Worm (Caenorhabditis elegans) whole organism, young adult: ENCODE results near the gene F58B4.5.

Experiments used
- B0261.1 ChIP-seq: sonication (generic microtip); optimal IDR thresholded peaks from 2 replicates; lab custom pipeline; 2016; ENCODE audit warnings: mild to moderate bottlenecking, missing genetic modification characterization, moderate library complexity, missing compliant biosample characterization
- B0336.3 ChIP-seq: fragments of 200-800 bp; sonication (Bioruptor generic); IDR thresholded peaks from 2 replicates; pipeline ENCODE4 v1.3.6; 2022; ENCODE audit warnings: missing genetic modification characterization, missing compliant biosample characterization
- C17E4.6 ChIP-seq: fragments of 200-800 bp; sonication (Bioruptor generic); IDR thresholded peaks from 2 replicates; pipeline ENCODE4 v1.3.6; 2022; ENCODE audit warnings: missing genetic modification reagents, missing genetic modification characterization, missing compliant biosample characterization
- F33H1.4 ChIP-seq: fragments of 200-800 bp; sonication (Bioruptor generic); IDR thresholded peaks from 2 replicates; pipeline ENCODE4 v1.3.6; 2022; ENCODE audit warnings: missing genetic modification reagents, missing genetic modification characterization, missing compliant biosample characterization
- F49E8.2 ChIP-seq: sonication (generic microtip); optimal IDR thresholded peaks from 3 replicates; lab custom pipeline; 2017; ENCODE audit warnings: missing genetic modification characterization, mild to moderate bottlenecking, missing compliant biosample characterization, antibody characterized with exemption, moderate library complexity; ENCODE audit not compliant: insufficient read depth
- K11D2.4 ChIP-seq: fragments of 200-800 bp; sonication (Bioruptor generic); IDR thresholded peaks from 2 replicates; pipeline ENCODE4 v1.3.6; 2022; ENCODE audit warnings: missing genetic modification reagents, missing genetic modification characterization, missing compliant biosample characterization
- T26A5.8 ChIP-seq: sonication (generic microtip); optimal IDR thresholded peaks from 2 replicates; lab custom pipeline; 2016; ENCODE audit warnings: missing genetic modification characterization, missing compliant biosample characterization
- Y56A3A.18 ChIP-seq: fragments of 200-800 bp; sonication (Bioruptor generic); IDR thresholded peaks from 2 replicates; pipeline ENCODE4 v1.3.6; 2022; ENCODE audit warnings: missing genetic modification reagents, missing genetic modification characterization, missing compliant biosample characterization
- aptf-3 ChIP-seq: fragments of 200-800 bp; sonication (Bioruptor generic); IDR thresholded peaks from 2 replicates; pipeline ENCODE4 v1.3.6; 2022; ENCODE audit warnings: missing genetic modification characterization, missing compliant biosample characterization
- atf-7 ChIP-seq: sonication (generic microtip); optimal IDR thresholded peaks from 2 replicates; lab custom pipeline; 2017; ENCODE audit warnings: mild to moderate bottlenecking, missing genetic modification characterization, missing compliant biosample characterization
- attf-3 ChIP-seq: fragments of 200-800 bp; sonication (Bioruptor generic); conservative IDR thresholded peaks from 2 replicates; pipeline ENCODE4 v1.3.6; 2022; ENCODE audit warnings: missing genetic modification reagents, missing genetic modification characterization, missing compliant biosample characterization
- bed-1 ChIP-seq: fragments of 200-800 bp; sonication (Bioruptor generic); IDR thresholded peaks from 2 replicates; pipeline ENCODE4 v1.3.6; 2022; ENCODE audit warnings: missing genetic modification reagents, missing genetic modification characterization, missing compliant biosample characterization
- bed-2 ChIP-seq: fragments of 200-800 bp; sonication (Bioruptor generic); IDR thresholded peaks from 2 replicates; pipeline ENCODE4 v1.3.6; 2022; ENCODE audit warnings: missing genetic modification reagents, missing genetic modification characterization, missing compliant biosample characterization
- ccch-3 ChIP-seq: fragments of 200-800 bp; sonication (Bioruptor generic); optimal IDR thresholded peaks from 2 replicates; lab custom pipeline; 2018; ENCODE audit warnings: mild to moderate bottlenecking, missing genetic modification characterization, missing compliant biosample characterization
- ceh-58 ChIP-seq: fragments of 200-800 bp; sonication (Bioruptor generic); IDR thresholded peaks from 2 replicates; pipeline ENCODE4 v1.3.6; 2022; ENCODE audit warnings: missing genetic modification characterization, missing compliant biosample characterization
- ceh-91 ChIP-seq: fragments of 200-800 bp; sonication (Bioruptor generic); IDR thresholded peaks from 2 replicates; pipeline ENCODE4 v1.3.6; 2022; ENCODE audit warnings: missing genetic modification reagents, missing genetic modification characterization, missing compliant biosample characterization
- die-1 ChIP-seq: sonication (generic microtip); optimal IDR thresholded peaks from 2 replicates; lab custom pipeline; 2016; ENCODE audit warnings: missing genotype, mild to moderate bottlenecking, missing genetic modification characterization, missing compliant biosample characterization
- dpff-1 ChIP-seq: sonication (generic microtip); optimal IDR thresholded peaks from 2 replicates; lab custom pipeline; 2017; ENCODE audit warnings: mild to moderate bottlenecking, missing genetic modification characterization, missing compliant biosample characterization
- efl-1 ChIP-seq: fragments of 150-350 bp; optimal IDR thresholded peaks from 2 replicates; lab custom pipeline; 2014; ENCODE audit warnings: missing biosample characterization, missing genetic modification reagents, missing genetic modification characterization
- egl-18 ChIP-seq: fragments of 200-800 bp; sonication (Bioruptor generic); IDR thresholded peaks from 2 replicates; pipeline ENCODE4 v1.3.6; 2022; ENCODE audit warnings: missing genetic modification reagents, missing genetic modification characterization, missing compliant biosample characterization
- fkh-3 ChIP-seq: sonication (generic microtip); optimal IDR thresholded peaks from 2 replicates; lab custom pipeline; 2016; ENCODE audit warnings: mild to moderate bottlenecking, missing genetic modification characterization, missing compliant biosample characterization
- hlh-26 ChIP-seq: fragments of 200-800 bp; sonication (Bioruptor generic); conservative IDR thresholded peaks from 2 replicates; pipeline ENCODE4 v1.3.6; 2022; ENCODE audit warnings: missing genetic modification reagents, missing genetic modification characterization, missing compliant biosample characterization
- hrde-1 ChIP-seq: sonication (generic microtip); optimal IDR thresholded peaks from 2 replicates; lab custom pipeline; 2016; ENCODE audit warnings: missing genetic modification characterization, mild to moderate bottlenecking, missing compliant biosample characterization, moderate library complexity, missing genotype, missing genetic modification reagents, borderline replicate concordance
- hsf-1 ChIP-seq: fragments of 200-800 bp; sonication (Bioruptor generic); IDR thresholded peaks from 2 replicates; pipeline ENCODE4 v1.3.6; 2022; ENCODE audit warnings: missing genetic modification reagents, missing genetic modification characterization, missing compliant biosample characterization
- lag-1 ChIP-seq: fragments of 200-800 bp; sonication (Bioruptor generic); IDR thresholded peaks from 2 replicates; pipeline ENCODE4 v1.3.6; 2022; ENCODE audit warnings: missing genetic modification reagents, missing genetic modification characterization, missing compliant biosample characterization
- let-526 ChIP-seq: fragments of 200-800 bp; sonication (Bioruptor generic); IDR thresholded peaks from 2 replicates; pipeline ENCODE4 v1.3.6; 2022; ENCODE audit warnings: missing genetic modification reagents, missing genetic modification characterization, missing compliant biosample characterization
- madf-8 ChIP-seq: fragments of 200-800 bp; sonication (Bioruptor generic); conservative IDR thresholded peaks from 2 replicates; pipeline ENCODE4 v1.3.6; 2022; ENCODE audit warnings: missing genetic modification reagents, missing genetic modification characterization, missing compliant biosample characterization
- nfya-1 ChIP-seq: sonication (generic microtip); optimal IDR thresholded peaks from 2 replicates; lab custom pipeline; 2017; ENCODE audit warnings: antibody characterized with exemption, missing compliant biosample characterization, missing genetic modification characterization, borderline replicate concordance; ENCODE audit not compliant: insufficient read depth
- nfyb-1 ChIP-seq: fragments of 200-800 bp; sonication (Bioruptor generic); IDR thresholded peaks from 2 replicates; pipeline ENCODE4 v1.3.6; 2022; ENCODE audit warnings: missing genetic modification reagents, missing genetic modification characterization, missing compliant biosample characterization
- nhr-120 ChIP-seq: fragments of 200-800 bp; sonication (Bioruptor generic); IDR thresholded peaks from 2 replicates; pipeline ENCODE4 v1.3.6; 2022; ENCODE audit warnings: missing genetic modification characterization, missing compliant biosample characterization
- nhr-179 ChIP-seq: sonication (generic microtip); optimal IDR thresholded peaks from 2 replicates; lab custom pipeline; 2016; ENCODE audit warnings: mild to moderate bottlenecking, missing genetic modification characterization, missing compliant biosample characterization
- nhr-27 ChIP-seq: fragments of 200-800 bp; sonication (Bioruptor generic); optimal IDR thresholded peaks from 2 replicates; lab custom pipeline; 2018; ENCODE audit warnings: mild to moderate bottlenecking, missing genetic modification characterization, moderate library complexity, missing compliant biosample characterization
- repo-1 ChIP-seq: sonication (generic microtip); optimal IDR thresholded peaks from 2 replicates; lab custom pipeline; 2017; ENCODE audit warnings: mild to moderate bottlenecking, missing genetic modification characterization, missing compliant biosample characterization
- sdz-38 ChIP-seq: sonication (generic microtip); optimal IDR thresholded peaks from 2 replicates; lab custom pipeline; 2016; ENCODE audit warnings: missing genotype, missing genetic modification characterization, missing compliant biosample characterization
- snpc-1.3 ChIP-seq: sonication (generic microtip); optimal IDR thresholded peaks from 2 replicates; lab custom pipeline; 2017; ENCODE audit warnings: missing genetic modification characterization, mild to moderate bottlenecking, missing compliant biosample characterization, antibody characterized with exemption, moderate library complexity, missing genotype, missing genetic modification reagents; ENCODE audit not compliant: insufficient read depth
- snpc-3.4 ChIP-seq: sonication (generic microtip); optimal IDR thresholded peaks from 2 replicates; lab custom pipeline; 2017; ENCODE audit warnings: missing genetic modification characterization, mild to moderate bottlenecking, missing compliant biosample characterization, antibody characterized with exemption, moderate library complexity, missing genotype, missing genetic modification reagents
- snpc-4 ChIP-seq, 5 experiments: fragments of 150-350 bp in 1 of 5; sonication (generic microtip) in 4 of 5; optimal IDR thresholded peaks; 2 replicates each; lab custom pipeline; 2014 to 2018; ENCODE audit warnings: missing genetic modification characterization in 5 of 5, missing biosample characterization in 3 of 5, antibody characterized with exemption in 2 of 5, mild to moderate bottlenecking in 2 of 5, missing compliant biosample characterization in 2 of 5, missing genotype in 2 of 5, moderate library complexity in 2 of 5, missing genetic modification reagents in 1 of 5
- somi-1 ChIP-seq: fragments of 200-800 bp; sonication (Bioruptor generic); optimal IDR thresholded peaks from 2 replicates; lab custom pipeline; 2018; ENCODE audit warnings: mild to moderate bottlenecking, missing genetic modification characterization, missing compliant biosample characterization
- tbx-9 ChIP-seq: sonication (generic microtip); optimal IDR thresholded peaks from 2 replicates; lab custom pipeline; 2016; ENCODE audit warnings: borderline replicate concordance, missing genetic modification characterization, inconsistent platforms, missing compliant biosample characterization
- zfh-2 ChIP-seq: fragments of 200-800 bp; sonication (Bioruptor generic); conservative IDR thresholded peaks from 2 replicates; pipeline ENCODE4 v1.3.6; 2022; ENCODE audit warnings: missing genetic modification reagents, missing genetic modification characterization, missing compliant biosample characterization
- zim-3 ChIP-seq: sonication (generic microtip); optimal IDR thresholded peaks from 2 replicates; lab custom pipeline; 2017; ENCODE audit warnings: mild to moderate bottlenecking, missing genetic modification characterization, moderate library complexity, missing compliant biosample characterization
- ztf-18 ChIP-seq: sonication (generic microtip); optimal IDR thresholded peaks from 2 replicates; lab custom pipeline; 2016; ENCODE audit warnings: missing genotype, mild to moderate bottlenecking, missing genetic modification characterization, missing compliant biosample characterization
- ztf-25 ChIP-seq: fragments of 200-800 bp; sonication (Bioruptor generic); IDR thresholded peaks from 2 replicates; pipeline ENCODE4 v1.3.6; 2022; ENCODE audit warnings: missing genetic modification reagents, missing genetic modification characterization, missing compliant biosample characterization
- ztf-28 ChIP-seq: fragments of 200-800 bp; sonication (Bioruptor generic); IDR thresholded peaks from 2 replicates; pipeline ENCODE4 v1.3.6; 2022; ENCODE audit warnings: missing genetic modification reagents, missing genetic modification characterization, missing compliant biosample characterization
- ztf-3 ChIP-seq: fragments of 200-800 bp; sonication (Bioruptor generic); optimal IDR thresholded peaks from 2 replicates; lab custom pipeline; 2018; ENCODE audit warnings: mild to moderate bottlenecking, missing genetic modification characterization, missing compliant biosample characterization

F58B4.5 gene

ce11 chrV:10894601-10895000 is 37.9 kb upstream of the F58B4.5 start, which contains the start of the genes F32D8.14 and F32D8.5 (continued):
- 0 out of 2 replicates have a peak, but pooled peaks have one; percentile 36 for TF ChIP-seq nfyb-1 (GFP tag; lab: Robert Waterston, UW)
- TF ChIP-seq T26A5.8 (tag; lab: Kevin White, UChicago): no peak
- TF ChIP-seq atf-7 (tag; lab: Kevin White, UChicago): no peak
- TF ChIP-seq ztf-3 (GFP tag; lab: Kevin White, UChicago): no peak
- 0 out of 2 replicates have a peak, but pooled peaks have one; percentile 45 for TF ChIP-seq K11D2.4 (GFP tag; lab: Robert Waterston, UW)
- no peak for TF ChIP-seq nhr-120 (GFP tag; lab: Robert Waterston, UW)
- TF ChIP-seq hsf-1 (GFP tag; lab: Robert Waterston, UW): no peak
- TF ChIP-seq sdz-38 (tag; lab: Kevin White, UChicago): no peak
- TF ChIP-seq B0261.1 (tag; lab: Kevin White, UChicago): no peak
- no peak for TF ChIP-seq fkh-3 (tag; lab: Kevin White, UChicago)

ce11 chrV:10896295-10896694 is 36.2 kb upstream of the F58B4.5 start, which contains the start of gene F32D8.13:
TSS of gene F32D8.13 (minus strand) at chrV:10896543.
- no peak for TF ChIP-seq ccch-3
- peak; percentile 7 for TF ChIP-seq atf-7 (tag; lab: Kevin White, UChicago)
- TF ChIP-seq nfya-1 (tag; lab: Kevin White, UChicago): no peak
- TF ChIP-seq repo-1: no peak
- TF ChIP-seq somi-1 (GFP tag; lab: Kevin White, UChicago): no peak
- no peak for TF ChIP-seq aptf-3 (GFP tag; lab: Robert Waterston, UW)
- TF ChIP-seq F49E8.2 (tag; lab: Kevin White, UChicago): no peak
- TF ChIP-seq lag-1 (GFP tag; lab: Robert Waterston, UW): no peak
- no peak for TF ChIP-seq F33H1.4 (GFP tag; lab: Robert Waterston, UW)
- TF ChIP-seq ztf-18 (tag; lab: Kevin White, UChicago): no peak
- TF ChIP-seq B0336.3 (GFP tag; lab: Robert Waterston, UW): 0 out of 2 replicates have a peak, but pooled peaks have one; percentile 26
- no peak for TF ChIP-seq nhr-27
- no peak for TF ChIP-seq ceh-91 (GFP tag; lab: Robert Waterston, UW)
- TF ChIP-seq snpc-3.4 (tag; lab: Kevin White, UChicago): no peak
- no peak for TF ChIP-seq snpc-4 (GFP tag; optimal IDR thresholded peaks at IDR 0.05; lab: Kevin White, UChicago)
- TF ChIP-seq snpc-4 (tag; optimal IDR thresholded peaks at IDR 0.05; lab: Kevin White, UChicago): no peak
- TF ChIP-seq nfyb-1 (GFP tag; lab: Robert Waterston, UW): no peak
- TF ChIP-seq tbx-9 (tag; lab: Kevin White, UChicago): no peak
- TF ChIP-seq hrde-1 (tag; lab: Kevin White, UChicago): no peak
- TF ChIP-seq efl-1 (GFP tag; lab: Kevin White, UChicago): no peak
- no peak for TF ChIP-seq C17E4.6 (GFP tag; lab: Robert Waterston, UW)
- no peak for TF ChIP-seq bed-1 (GFP tag; lab: Robert Waterston, UW)
- TF ChIP-seq bed-2 (GFP tag; lab: Robert Waterston, UW): no peak
- no peak for TF ChIP-seq dpff-1 (tag; lab: Kevin White, UChicago)
- 0 out of 2 replicates have a peak, but pooled peaks have one; percentile 33 for TF ChIP-seq Y56A3A.18 (GFP tag; lab: Robert Waterston, UW)
- TF ChIP-seq K11D2.4 (GFP tag; lab: Robert Waterston, UW): no peak
- no peak for TF ChIP-seq attf-3 (GFP tag; lab: Robert Waterston, UW)
- TF ChIP-seq nhr-179: no peak
- TF ChIP-seq let-526 (GFP tag; lab: Robert Waterston, UW): no peak
- no peak for TF ChIP-seq sdz-38 (tag; lab: Kevin White, UChicago)
- TF ChIP-seq zfh-2 (GFP tag; lab: Robert Waterston, UW): no peak
- no peak for TF ChIP-seq ztf-25 (GFP tag; lab: Robert Waterston, UW)
- no peak for TF ChIP-seq ceh-58 (GFP tag; lab: Robert Waterston, UW)
- TF ChIP-seq egl-18 (GFP tag; lab: Robert Waterston, UW): no peak
- no peak for TF ChIP-seq snpc-1.3 (tag; lab: Kevin White, UChicago)
- TF ChIP-seq die-1 (tag; lab: Kevin White, UChicago): no peak
- TF ChIP-seq madf-8: no peak
- no peak for TF ChIP-seq zim-3 (tag; lab: Kevin White, UChicago)
- TF ChIP-seq hlh-26: no peak
- no peak for TF ChIP-seq ztf-28 (GFP tag; lab: Robert Waterston, UW)
